Worm (Caenorhabditis elegans) whole organism, L4/young adult: ENCODE results near the gene F46B3.14.

Experiments used
- W03F9.2 ChIP-seq: fragments of 150-350 bp; optimal IDR thresholded peaks from 2 replicates; lab custom pipeline; 2014; ENCODE audit warnings: missing biosample characterization, missing genetic modification characterization
- dao-5 ChIP-seq: sonication (generic microtip); optimal IDR thresholded peaks from 2 replicates; lab custom pipeline; 2016; ENCODE audit warnings: missing genotype, missing genetic modification characterization, moderate library complexity, missing compliant biosample characterization

DNA sequence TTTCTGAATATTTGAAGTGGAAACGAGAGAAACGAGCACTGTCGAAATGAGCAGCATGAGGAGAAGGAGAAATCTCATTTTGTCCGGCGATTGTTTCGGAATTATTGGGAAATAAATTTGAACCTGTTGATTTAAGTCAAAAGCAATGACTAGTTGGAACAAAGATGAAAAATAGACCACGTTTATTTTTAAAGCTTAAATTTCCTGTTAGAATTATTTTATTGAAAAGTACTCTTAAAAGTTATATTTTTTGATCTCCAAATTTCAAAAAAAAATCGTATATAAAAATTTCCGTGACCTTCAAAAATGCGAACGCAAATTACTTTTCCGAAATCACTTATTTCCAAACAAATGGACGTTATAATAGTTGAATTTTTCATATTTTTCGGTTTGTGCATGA is 35.5 kb downstream of the F46B3.14 start, which contains the start of gene F26F2.11:
- TF ChIP-seq dao-5 (tag; lab: Kevin White, UChicago) = no peak
- TF ChIP-seq W03F9.2 (tag; lab: Kevin White, UChicago) = no peak
